Fruit fly (Drosophila melanogaster): ENCODE data around the gene CG34250.

The CG34250 gene

DNA sequence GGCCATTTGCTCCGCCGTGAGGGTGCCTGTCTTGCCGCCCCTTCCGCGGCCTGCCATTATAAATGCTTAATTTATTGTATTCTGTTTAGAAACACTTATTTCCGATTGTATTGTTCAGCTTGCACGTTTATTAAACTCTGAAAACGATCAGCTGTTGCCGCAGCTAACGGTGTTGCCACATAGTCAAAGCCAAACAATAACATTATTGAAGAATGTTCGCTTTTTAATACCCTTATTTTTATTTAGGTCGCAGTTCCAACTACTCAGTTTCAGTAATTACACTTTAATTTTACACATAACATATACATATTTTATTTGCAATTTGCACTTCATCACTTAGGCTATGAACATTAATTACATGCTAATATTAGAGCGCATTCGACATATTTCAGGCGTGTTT lies 49.0 kb upstream of the CG34250 start, which contains the start of gene Polr3G (continued):
- no peak for TF ChIP-seq ham (GFP tag; IDR thresholded peaks at IDR 0.05)
- no peak for TF ChIP-seq cwo (GFP tag; optimal IDR thresholded peaks at IDR 0.05)
- peak; percentile 35 for TF ChIP-seq CG14710 (tag; optimal IDR thresholded peaks at IDR 0.05)
- peak in 1 of 2 experiments; percentile 23 for TF ChIP-seq Pdp1 (GFP tag; optimal IDR thresholded peaks at IDR 0.05)
- TF ChIP-seq Rfx (GFP tag; IDR thresholded peaks at IDR 0.05), result peak; percentile 56
- TF ChIP-seq sd (tag; optimal IDR thresholded peaks at IDR 0.05), result no peak
- TF ChIP-seq stwl (tag; optimal IDR thresholded peaks at IDR 0.05), result peak; percentile 28
- TF ChIP-seq crp (GFP tag; optimal IDR thresholded peaks at IDR 0.05), result peak; percentile 59 to 93
- TF ChIP-seq NFAT (GFP tag; IDR thresholded peaks at IDR 0.05), result no peak
- TF ChIP-seq CG8290 (GFP tag; optimal IDR thresholded peaks at IDR 0.05), result no peak
- TF ChIP-seq CG8290 (tag; optimal IDR thresholded peaks at IDR 0.05), result peak in 1 of 2 experiments; percentile 36
- peak; percentile 55; the same call in 1 of the 3 replicates for TF ChIP-seq CG34422 (GFP tag; IDR thresholded peaks at IDR 0.05)
- no peak for TF ChIP-seq nmo (GFP tag; optimal IDR thresholded peaks at IDR 0.05)
- no peak for TF ChIP-seq seq (GFP tag; IDR thresholded peaks at IDR 0.05)
- TF ChIP-seq YL-1 (GFP tag; optimal IDR thresholded peaks at IDR 0.05), result peak; percentile 26
- no peak for TF ChIP-seq CG3281 (GFP tag; optimal IDR thresholded peaks at IDR 0.05)
- TF ChIP-seq CG6813 (GFP tag; optimal IDR thresholded peaks at IDR 0.05), result no peak
- no peak for TF ChIP-seq psq (GFP tag; optimal IDR thresholded peaks at IDR 0.05)
- no peak for TF ChIP-seq unc-4 (GFP tag; IDR thresholded peaks at IDR 0.05; ENCODE audit: partially characterized antibody)
- no peak for TF ChIP-seq Sox102F (GFP tag; optimal IDR thresholded peaks at IDR 0.05)
- TF ChIP-seq zfh1 (GFP tag; IDR thresholded peaks at IDR 0.05), result peak; percentile 27; the same call in 2 of the 3 replicates
- peak in 1 of 2 experiments; percentile 15 for TF ChIP-seq dpn (GFP tag; optimal IDR thresholded peaks at IDR 0.05)
- TF ChIP-seq CG1603 (tag; optimal IDR thresholded peaks at IDR 0.05), result peak; percentile 43
- no peak for TF ChIP-seq ftz-f1 (GFP tag; optimal IDR thresholded peaks at IDR 0.05)
- TF ChIP-seq Six4 (GFP tag; optimal IDR thresholded peaks at IDR 0.05), result peak; percentile 8
- peak; percentile 50 for TF ChIP-seq Hr3 (GFP tag; optimal IDR thresholded peaks at IDR 0.05)
- TF ChIP-seq trem (tag; optimal IDR thresholded peaks at IDR 0.05), result peak; percentile 32
- TF ChIP-seq Fer3 (tag; optimal IDR thresholded peaks at IDR 0.05), result no peak
- no peak for TF ChIP-seq crc (GFP tag; optimal IDR thresholded peaks at IDR 0.05)

DNA sequence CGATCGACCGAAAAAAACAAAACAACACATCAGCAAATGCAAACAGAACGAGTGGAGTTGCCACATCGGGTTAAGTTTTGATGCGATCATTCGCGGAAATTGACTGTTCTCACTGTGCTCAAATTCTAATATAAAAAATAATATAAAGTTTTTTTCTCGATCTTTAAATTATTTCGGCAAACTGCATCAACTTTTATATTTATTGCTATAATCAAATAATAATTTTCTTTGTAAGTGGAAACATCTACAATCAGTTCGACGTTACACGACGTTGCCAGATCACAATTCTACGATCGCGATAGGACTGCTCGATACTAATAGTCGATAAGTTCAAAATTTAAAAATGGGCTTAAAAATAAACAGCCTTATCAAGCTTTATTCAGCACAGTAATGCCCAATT lies 47.2 kb upstream of the CG34250 start, which contains the start of gene Gorab:
TSS of gene Gorab (minus strand) at position 58 of the 400 bp plus-strand sequence.
- no peak for TF ChIP-seq lov (optimal IDR thresholded peaks at IDR 0.05)
- TF ChIP-seq lov (GFP tag; IDR thresholded peaks at IDR 0.05), result peak; percentile 83; the same call in 2 of the 3 replicates
- TF ChIP-seq CG12219 (GFP tag; optimal IDR thresholded peaks at IDR 0.05), result peak; percentile 26
- 0 out of 4 replicates have a peak, but pooled peaks have one; percentile 5 for TF ChIP-seq chinmo (GFP tag; IDR thresholded peaks at IDR 0.05; ENCODE audit: partially characterized antibody)
- TF ChIP-seq dan (GFP tag; IDR thresholded peaks at IDR 0.05), result peak; percentile 91
- TF ChIP-seq CG7928 (GFP tag; optimal IDR thresholded peaks at IDR 0.05), result peak; percentile 60
- peak; percentile 91 for TF ChIP-seq CoRest (tag; optimal IDR thresholded peaks at IDR 0.05)
- peak; percentile 93 for TF ChIP-seq CG9215 (GFP tag; IDR thresholded peaks at IDR 0.05)
- peak; percentile 77 for TF ChIP-seq CG9609 (GFP tag; optimal IDR thresholded peaks at IDR 0.05)
- peak; percentile 56 for TF ChIP-seq CG18011 (GFP tag; optimal IDR thresholded peaks at IDR 0.05)
- TF ChIP-seq dpn (GFP tag; optimal IDR thresholded peaks at IDR 0.05), result peak; percentile 83 to 93
- TF ChIP-seq row (GFP tag; IDR thresholded peaks at IDR 0.05), result peak; percentile 97
- TF ChIP-seq Rfx (GFP tag; IDR thresholded peaks at IDR 0.05), result peak; percentile 95
- peak; percentile 87 for TF ChIP-seq CG13424 (tag; optimal IDR thresholded peaks at IDR 0.05)
- TF ChIP-seq stc (GFP tag; IDR thresholded peaks at IDR 0.05), result peak; percentile 90
- TF ChIP-seq corto (GFP tag; optimal IDR thresholded peaks at IDR 0.05), result peak; percentile 81
- TF ChIP-seq h (optimal IDR thresholded peaks at IDR 0.05), result no peak
- TF ChIP-seq unc-4 (GFP tag; IDR thresholded peaks at IDR 0.05; ENCODE audit: partially characterized antibody), result peak; percentile 48; the same call in 1 of the 2 replicates
- TF ChIP-seq ap (GFP tag; IDR thresholded peaks at IDR 0.05), result peak; percentile 96
- TF ChIP-seq usp (GFP tag; optimal IDR thresholded peaks at IDR 0.05), result no peak
- peak; percentile 74 for TF ChIP-seq CG18619 (GFP tag; optimal IDR thresholded peaks at IDR 0.05)
- TF ChIP-seq Deaf1 (tag; optimal IDR thresholded peaks at IDR 0.05), result peak; percentile 52
- TF ChIP-seq CG13894 (tag; optimal IDR thresholded peaks at IDR 0.05), result peak; percentile 27
- peak; percentile 52; the same call in 1 of the 3 replicates for TF ChIP-seq CG6791 (GFP tag; IDR thresholded peaks at IDR 0.05; ENCODE audit: partially characterized antibody)
- TF ChIP-seq ase (GFP tag; IDR thresholded peaks at IDR 0.05), result peak; percentile 97
